Worm (Caenorhabditis elegans): ENCODE measurements around the gene H37A05.4.
A peak's percentile ranks its signal among the peaks of the same experiment; 100 is the strongest.

H37A05.4 gene

DNA sequence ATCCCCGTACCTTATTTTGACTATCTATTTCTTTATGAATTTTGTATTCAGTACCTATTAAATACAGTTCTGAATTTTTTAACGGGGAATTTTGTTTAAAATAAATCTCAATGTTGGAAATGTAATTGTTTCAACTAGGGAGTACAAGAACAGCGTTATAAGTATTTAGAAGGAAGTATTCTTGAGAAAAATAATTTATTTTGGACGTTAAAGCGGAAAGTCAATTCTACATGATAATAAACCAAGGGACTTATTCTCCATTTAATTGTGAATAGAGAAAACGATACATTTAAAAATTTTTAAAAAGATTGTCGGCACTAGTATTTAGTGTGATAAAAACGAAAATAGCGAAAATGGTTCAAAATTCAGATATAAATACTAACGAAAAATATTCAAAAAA is 19.6 kb upstream of the H37A05.4 start:
- TF ChIP-seq ztf-29 (GFP tag; IDR thresholded peaks at IDR 0.05) = no peak
- TF ChIP-seq ztf-23 (GFP tag; IDR thresholded peaks at IDR 0.05) = no peak
- TF ChIP-seq ref-1 (GFP tag; conservative IDR thresholded peaks at IDR 0.05) = no peak
- TF ChIP-seq T22C8.4 (GFP tag; IDR thresholded peaks at IDR 0.05) = no peak
- no peak for TF ChIP-seq med-1 (GFP tag; optimal IDR thresholded peaks at IDR 0.05; ENCODE audit: insufficient read depth)
- TF ChIP-seq flt-1 (GFP tag; IDR thresholded peaks at IDR 0.05) = no peak
- TF ChIP-seq tab-1 (GFP tag; IDR thresholded peaks at IDR 0.05) = no peak

DNA sequence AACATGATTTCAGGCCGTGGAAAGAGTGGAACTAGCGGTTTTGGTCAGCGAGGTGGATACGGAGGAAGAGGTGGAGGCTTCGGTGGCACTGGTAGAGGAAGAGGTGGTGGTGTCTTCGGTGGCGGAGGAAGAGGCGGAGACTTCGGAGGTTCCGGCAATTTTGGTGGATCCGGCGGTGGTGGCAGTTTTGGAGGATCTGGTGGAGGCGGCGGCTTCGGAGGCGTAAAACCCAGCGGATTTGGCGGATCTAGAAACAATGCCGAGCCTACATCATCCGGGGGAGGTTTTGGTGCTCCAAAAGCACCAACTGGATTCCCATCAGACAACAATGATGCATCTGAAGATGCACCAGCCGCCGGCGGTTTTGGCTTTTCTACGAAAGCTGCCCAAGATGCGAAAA is 18.8 kb upstream of the H37A05.4 start:
- TF ChIP-seq tab-1 (GFP tag; IDR thresholded peaks at IDR 0.05) = 0 out of 2 replicates have a peak, but pooled peaks have one; percentile 23
- TF ChIP-seq klf-2 (GFP tag; conservative IDR thresholded peaks at IDR 0.05) = no peak
- no peak for TF ChIP-seq ref-1 (GFP tag; conservative IDR thresholded peaks at IDR 0.05)
- peak; percentile 57; the same call in 1 of the 2 replicates for TF ChIP-seq flt-1 (GFP tag; IDR thresholded peaks at IDR 0.05)

DNA sequence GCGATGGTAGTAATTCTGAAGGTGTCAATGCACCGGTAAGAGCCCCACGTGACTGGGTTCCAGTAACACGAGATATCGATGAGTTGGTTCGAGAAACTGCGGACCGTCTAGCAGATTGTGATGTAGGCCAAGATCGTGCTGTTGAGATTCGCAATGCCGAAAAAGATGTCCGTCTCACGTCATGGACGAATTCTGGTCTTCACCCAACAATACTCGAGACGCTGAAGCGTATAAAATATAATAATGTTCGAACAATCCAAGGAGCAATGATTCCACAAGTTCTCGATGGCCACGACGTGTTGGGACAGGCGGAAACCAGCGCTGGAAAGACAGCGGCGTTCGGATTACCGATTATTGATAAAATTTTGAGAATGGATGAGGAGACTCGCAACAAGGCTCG is 16.9 kb upstream of the H37A05.4 start:
- TF ChIP-seq klf-2 (GFP tag; conservative IDR thresholded peaks at IDR 0.05) = no peak
- TF ChIP-seq med-1 (GFP tag; optimal IDR thresholded peaks at IDR 0.05; ENCODE audit: insufficient read depth) = no peak
- TF ChIP-seq ztf-23 (GFP tag; IDR thresholded peaks at IDR 0.05) = no peak
- no peak for TF ChIP-seq T22C8.4 (GFP tag; IDR thresholded peaks at IDR 0.05)
- no peak for TF ChIP-seq tab-1 (GFP tag; IDR thresholded peaks at IDR 0.05)
- TF ChIP-seq ztf-29 (GFP tag; IDR thresholded peaks at IDR 0.05) = no peak
- no peak for TF ChIP-seq flt-1 (GFP tag; IDR thresholded peaks at IDR 0.05)
- no peak for TF ChIP-seq cog-1 (tag; optimal IDR thresholded peaks at IDR 0.05)
- no peak for TF ChIP-seq ref-1 (GFP tag; conservative IDR thresholded peaks at IDR 0.05)

DNA sequence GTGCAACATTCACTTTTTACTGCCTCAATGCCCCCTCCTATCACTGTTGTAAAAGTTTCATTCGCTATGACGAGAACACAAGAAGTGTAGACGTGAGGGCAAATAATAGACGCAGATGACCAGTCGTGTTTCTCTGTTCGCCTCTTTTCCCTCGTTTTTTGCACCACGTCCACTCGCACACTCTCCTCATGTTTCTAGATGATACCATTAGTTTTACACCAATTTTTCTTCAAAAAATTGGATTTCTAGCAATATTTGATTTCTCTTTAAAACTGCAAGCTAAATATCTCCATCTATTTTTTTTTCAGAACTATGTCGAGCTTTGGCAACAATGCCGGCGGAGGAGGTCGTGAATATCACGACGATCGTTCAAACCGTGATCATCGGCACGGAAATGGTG is 15.5 kb upstream of the H37A05.4 start, which contains the start of gene rde-12:
Gene rde-12, plus strand, starts transcription at position 301 of the 400 bp plus-strand sequence.
- no peak for TF ChIP-seq ztf-29 (GFP tag; IDR thresholded peaks at IDR 0.05)
- no peak for TF ChIP-seq T22C8.4 (GFP tag; IDR thresholded peaks at IDR 0.05)
- no peak for TF ChIP-seq flt-1 (GFP tag; IDR thresholded peaks at IDR 0.05)
- TF ChIP-seq tab-1 (GFP tag; IDR thresholded peaks at IDR 0.05) = no peak
- TF ChIP-seq med-1 (GFP tag; optimal IDR thresholded peaks at IDR 0.05; ENCODE audit: insufficient read depth) = no peak
- no peak for TF ChIP-seq klf-2 (GFP tag; conservative IDR thresholded peaks at IDR 0.05)

DNA sequence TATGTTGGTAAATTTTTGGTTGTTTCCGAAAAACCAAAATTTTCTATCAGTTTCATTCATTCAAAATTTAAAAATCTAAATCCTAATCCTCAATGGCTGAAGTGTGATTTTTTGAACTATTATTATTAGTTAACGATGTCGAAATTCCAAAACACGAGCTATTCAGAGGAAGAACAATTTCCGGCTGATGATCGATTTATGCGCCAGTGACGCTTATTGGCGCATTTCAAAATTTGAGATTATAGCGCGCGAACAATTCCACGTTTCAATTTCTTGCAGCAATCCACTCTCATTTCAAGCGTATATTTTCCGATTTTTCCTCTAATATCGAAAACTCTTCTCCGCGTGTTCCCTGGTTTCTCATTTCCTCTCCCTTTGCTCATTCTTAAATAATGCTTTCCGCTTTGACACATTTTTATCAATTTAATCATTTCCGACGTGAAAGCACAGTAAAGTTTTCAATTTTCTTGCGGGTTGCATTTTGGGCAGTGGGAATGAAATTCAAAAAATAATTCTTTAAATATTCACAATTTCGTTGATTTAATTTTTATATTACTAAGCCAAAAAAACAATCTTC is 14.8 kb upstream of the H37A05.4 start:
- no peak for TF ChIP-seq cog-1 (tag; optimal IDR thresholded peaks at IDR 0.05)
- no peak for TF ChIP-seq tab-1 (GFP tag; IDR thresholded peaks at IDR 0.05)
- no peak for TF ChIP-seq flt-1 (GFP tag; IDR thresholded peaks at IDR 0.05)
- no peak for TF ChIP-seq klf-2 (GFP tag; conservative IDR thresholded peaks at IDR 0.05)
- TF ChIP-seq ztf-23 (GFP tag; IDR thresholded peaks at IDR 0.05) = no peak

DNA sequence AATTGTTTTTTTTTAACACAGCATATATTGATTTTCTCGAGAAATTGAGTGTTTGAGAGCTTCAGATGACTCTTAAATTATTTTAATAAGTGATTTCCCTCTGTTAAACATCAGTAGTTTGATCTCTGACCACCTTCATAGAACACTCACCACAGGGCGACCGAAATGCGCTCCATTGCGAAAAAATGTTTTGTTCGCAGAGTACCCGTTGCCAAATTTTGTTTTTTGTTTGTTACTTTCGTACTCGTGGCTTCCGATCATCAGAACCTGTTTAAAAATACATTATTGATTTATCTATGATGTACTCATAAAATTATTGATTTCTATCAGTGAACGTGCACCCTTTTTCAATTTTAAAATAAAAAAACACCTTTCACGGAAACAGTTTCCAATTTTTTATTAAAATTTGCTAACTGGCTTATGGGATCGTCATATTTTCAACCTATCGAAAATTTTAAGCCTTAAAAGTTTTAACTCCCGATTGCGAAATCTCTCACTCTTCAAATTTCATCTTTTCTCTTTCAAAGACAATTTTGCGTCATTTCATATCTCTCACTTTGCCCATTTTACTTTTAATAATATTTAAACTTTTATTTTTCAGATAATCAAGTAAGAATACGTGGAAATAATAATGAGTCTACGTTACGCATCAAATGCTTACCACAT is 11.2 kb upstream of the H37A05.4 start, which contains the start of gene letm-1:
Gene letm-1, plus strand, starts transcription at position 598 of the 666 bp plus-strand sequence.
- no peak for TF ChIP-seq ztf-29 (GFP tag; IDR thresholded peaks at IDR 0.05)
- no peak for TF ChIP-seq T22C8.4 (GFP tag; IDR thresholded peaks at IDR 0.05)
- TF ChIP-seq ztf-23 (GFP tag; IDR thresholded peaks at IDR 0.05) = no peak
- TF ChIP-seq cog-1 (tag; optimal IDR thresholded peaks at IDR 0.05) = no peak
- TF ChIP-seq med-1 (GFP tag; optimal IDR thresholded peaks at IDR 0.05; ENCODE audit: insufficient read depth) = no peak
- no peak for TF ChIP-seq tab-1 (GFP tag; IDR thresholded peaks at IDR 0.05)
- TF ChIP-seq ref-1 (GFP tag; conservative IDR thresholded peaks at IDR 0.05) = no peak
- no peak for TF ChIP-seq klf-2 (GFP tag; conservative IDR thresholded peaks at IDR 0.05)
- no peak for TF ChIP-seq flt-1 (GFP tag; IDR thresholded peaks at IDR 0.05)

DNA sequence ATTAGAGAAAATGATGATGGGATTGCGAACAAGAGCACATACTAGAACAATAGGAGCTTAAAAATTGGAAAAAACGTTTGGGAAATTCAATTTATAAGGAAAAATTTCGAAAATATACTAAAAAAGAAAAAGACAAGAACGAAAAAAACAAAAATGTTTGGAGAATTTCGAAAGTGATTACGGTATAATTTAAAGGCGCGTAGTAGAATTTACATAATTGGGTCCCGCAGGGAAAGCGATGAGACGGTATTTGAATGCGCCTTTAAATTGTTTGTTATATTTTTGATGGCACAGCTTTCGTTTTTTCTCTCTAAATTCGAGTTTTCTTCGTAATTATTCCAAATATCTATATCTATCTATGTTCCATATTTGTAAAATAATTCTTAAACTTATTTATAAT is 10.5 kb upstream of the H37A05.4 start:
- no peak for TF ChIP-seq med-1 (GFP tag; optimal IDR thresholded peaks at IDR 0.05; ENCODE audit: insufficient read depth)
- TF ChIP-seq T22C8.4 (GFP tag; IDR thresholded peaks at IDR 0.05) = no peak
- TF ChIP-seq cog-1 (tag; optimal IDR thresholded peaks at IDR 0.05) = no peak
- no peak for TF ChIP-seq ztf-29 (GFP tag; IDR thresholded peaks at IDR 0.05)
- TF ChIP-seq flt-1 (GFP tag; IDR thresholded peaks at IDR 0.05) = no peak
- no peak for TF ChIP-seq ref-1 (GFP tag; conservative IDR thresholded peaks at IDR 0.05)
- no peak for TF ChIP-seq klf-2 (GFP tag; conservative IDR thresholded peaks at IDR 0.05)
- TF ChIP-seq ztf-23 (GFP tag; IDR thresholded peaks at IDR 0.05) = no peak
- no peak for TF ChIP-seq tab-1 (GFP tag; IDR thresholded peaks at IDR 0.05)

DNA sequence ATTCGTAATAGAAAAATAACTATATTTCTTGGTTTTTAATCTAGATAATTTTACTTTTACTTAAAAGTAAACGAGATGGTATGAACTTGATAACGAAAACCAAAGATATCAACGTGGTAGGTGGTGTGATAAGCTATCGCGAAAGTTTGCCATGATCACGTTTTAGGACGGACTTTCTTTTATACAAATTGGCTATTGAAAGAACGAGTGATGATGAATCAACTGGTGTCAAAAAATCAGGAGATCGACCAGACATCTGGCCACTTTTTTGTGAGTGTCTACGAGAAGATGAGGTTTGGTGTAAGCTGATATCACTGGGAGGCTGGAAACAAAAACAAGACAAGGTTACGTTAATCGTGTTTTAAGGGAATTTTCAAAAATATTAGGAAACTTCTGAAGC is 9.6 kb upstream of the H37A05.4 start:
- TF ChIP-seq klf-2 (GFP tag; conservative IDR thresholded peaks at IDR 0.05) (no peak), ref-1 (GFP tag; conservative IDR thresholded peaks at IDR 0.05) (no peak), flt-1 (GFP tag; IDR thresholded peaks at IDR 0.05) (no peak), med-1 (GFP tag; optimal IDR thresholded peaks at IDR 0.05; ENCODE audit: insufficient read depth) (no peak)

DNA sequence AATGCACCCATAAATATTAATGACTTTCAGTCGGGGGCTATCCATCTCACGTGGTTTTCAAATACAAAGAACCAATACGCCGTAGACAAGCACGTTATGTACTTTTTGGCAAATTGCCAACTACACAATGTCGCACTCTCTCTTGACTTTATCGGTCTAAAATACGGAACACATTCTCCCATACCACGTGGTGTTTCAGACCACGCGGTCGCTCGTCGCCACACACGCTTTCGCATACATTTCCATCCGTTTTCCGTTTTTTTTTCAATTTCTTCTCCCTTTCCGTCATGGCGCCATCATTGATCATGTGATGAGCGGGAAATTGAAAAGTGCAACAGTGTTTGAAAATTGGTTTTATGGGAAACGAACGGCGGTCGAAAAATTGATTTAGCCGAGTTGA is 9.0 kb upstream of the H37A05.4 start:
- TF ChIP-seq ztf-29 (GFP tag; IDR thresholded peaks at IDR 0.05) = no peak
- 0 out of 2 replicates have a peak, but pooled peaks have one; percentile 48 for TF ChIP-seq klf-2 (GFP tag; conservative IDR thresholded peaks at IDR 0.05)

DNA sequence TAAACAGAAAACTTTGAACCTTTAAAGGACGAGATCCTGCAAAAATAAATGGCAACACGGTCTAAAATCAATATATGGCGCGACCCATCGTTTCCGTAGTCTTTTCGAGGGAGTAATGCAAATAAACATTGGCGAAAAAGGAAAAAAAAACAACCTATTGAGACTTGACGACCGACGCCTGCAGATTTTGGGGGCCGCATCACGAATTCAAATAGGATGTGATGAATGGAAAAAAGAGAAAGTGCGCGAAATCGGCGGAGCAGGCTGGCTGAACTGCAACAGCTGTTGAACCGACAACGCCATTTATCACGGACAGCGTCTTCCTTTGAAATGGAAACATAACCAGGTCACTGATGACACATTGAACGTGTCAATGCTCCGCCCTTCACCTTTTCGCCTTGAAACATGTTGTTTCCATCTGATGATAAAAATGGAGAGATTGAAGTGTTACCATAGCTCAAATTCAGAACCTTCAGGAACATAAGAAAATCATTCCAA is 8.3 kb upstream of the H37A05.4 start:
- TF ChIP-seq ref-1 (GFP tag; conservative IDR thresholded peaks at IDR 0.05) = no peak
- no peak for TF ChIP-seq ztf-29 (GFP tag; IDR thresholded peaks at IDR 0.05)
- TF ChIP-seq flt-1 (GFP tag; IDR thresholded peaks at IDR 0.05) = no peak
- no peak for TF ChIP-seq klf-2 (GFP tag; conservative IDR thresholded peaks at IDR 0.05)
- TF ChIP-seq ztf-23 (GFP tag; IDR thresholded peaks at IDR 0.05) = no peak
- no peak for TF ChIP-seq cog-1 (tag; optimal IDR thresholded peaks at IDR 0.05)
- no peak for TF ChIP-seq med-1 (GFP tag; optimal IDR thresholded peaks at IDR 0.05; ENCODE audit: insufficient read depth)
- no peak for TF ChIP-seq T22C8.4 (GFP tag; IDR thresholded peaks at IDR 0.05)
- TF ChIP-seq tab-1 (GFP tag; IDR thresholded peaks at IDR 0.05) = no peak

Measured in whole organism, midembryonic.